Fruit fly (Drosophila melanogaster) whole organism, embryonic: ENCODE data around the gene Cyt-c1L.

Source experiments
- Atf6 ChIP-seq: fragments of 200-800 bp; sonication (Bioruptor generic); IDR thresholded peaks from 2 replicates; pipeline ENCODE4 v1.3.6; 2022; ENCODE audit warnings: missing biosample characterization, missing genetic modification characterization
- B-H1 ChIP-seq: fragments of 200-800 bp; sonication (Bioruptor generic); IDR thresholded peaks from 3 replicates; pipeline ENCODE4 v1.3.6; 2022; ENCODE audit warnings: missing biosample characterization, missing genetic modification characterization
- Bdp1 ChIP-seq: fragments of 200-800 bp; sonication (Bioruptor generic); optimal IDR thresholded peaks from 3 replicates; lab custom pipeline; 2016; ENCODE audit warnings: missing biosample characterization, missing genetic modification characterization
- CG10959 ChIP-seq: fragments of 200-800 bp; sonication (Bioruptor generic); IDR thresholded peaks from 2 replicates; pipeline ENCODE4 v1.3.6; 2022; ENCODE audit warnings: missing biosample characterization, missing genetic modification characterization
- CG11560 ChIP-seq: fragments of 200-800 bp; sonication (Bioruptor generic); IDR thresholded peaks from 3 replicates; pipeline ENCODE4 v1.3.6; 2022; ENCODE audit warnings: missing biosample characterization, missing genetic modification characterization
- CG11696 ChIP-seq: fragments of 200-800 bp; sonication (Bioruptor generic); IDR thresholded peaks from 2 replicates; pipeline ENCODE4 v1.3.6; 2022; ENCODE audit warnings: missing biosample characterization, missing genetic modification characterization
- CG1233 ChIP-seq: fragments of 200-800 bp; sonication (Bioruptor generic); optimal IDR thresholded peaks from 4 replicates; lab custom pipeline; 2018; ENCODE audit warnings: missing biosample characterization, mild to moderate bottlenecking, missing genetic modification characterization
- CG13123 ChIP-seq: fragments of 200-800 bp; sonication (Bioruptor generic); optimal IDR thresholded peaks from 2 replicates; lab custom pipeline; 2016; ENCODE audit warnings: missing biosample characterization, missing genetic modification characterization
- CG17568 ChIP-seq: fragments of 200-800 bp; sonication (Bioruptor generic); optimal IDR thresholded peaks from 2 replicates; lab custom pipeline; 2018; ENCODE audit warnings: missing biosample characterization, mild to moderate bottlenecking, missing genetic modification characterization, moderate library complexity
- CG18619 ChIP-seq: fragments of 200-800 bp; sonication (Bioruptor generic); optimal IDR thresholded peaks from 3 replicates; lab custom pipeline; 2017; ENCODE audit warnings: missing biosample characterization, mild to moderate bottlenecking, missing genetic modification characterization
- CG2120 ChIP-seq: fragments of 200-800 bp; sonication (Bioruptor generic); optimal IDR thresholded peaks from 3 replicates; lab custom pipeline; 2016; ENCODE audit warnings: missing biosample characterization, missing genetic modification characterization
- CG2875 ChIP-seq: fragments of 200-800 bp; sonication (Bioruptor generic); optimal IDR thresholded peaks from 2 replicates; lab custom pipeline; 2017; ENCODE audit warnings: missing biosample characterization, mild to moderate bottlenecking, missing genetic modification characterization, missing genetic modification reagents
- CG30020 ChIP-seq: fragments of 200-800 bp; optimal IDR thresholded peaks from 2 replicates; lab custom pipeline; 2019; ENCODE audit warnings: missing biosample characterization, mild to moderate bottlenecking, missing genetic modification characterization, moderate library complexity
- CG34224 ChIP-seq: fragments of 200-800 bp; sonication (Bioruptor generic); IDR thresholded peaks from 3 replicates; pipeline ENCODE4 v1.3.6; 2022; ENCODE audit warnings: missing biosample characterization, missing genetic modification characterization; ENCODE audit not compliant: partially characterized antibody
- CG3847 ChIP-seq: fragments of 200-800 bp; sonication (Bioruptor generic); IDR thresholded peaks from 2 replicates; pipeline ENCODE4 v1.3.6; 2022; ENCODE audit warnings: missing biosample characterization, missing genetic modification characterization
- CG4707 ChIP-seq: fragments of 200-800 bp; sonication (Bioruptor generic); optimal IDR thresholded peaks from 2 replicates; lab custom pipeline; 2018; ENCODE audit warnings: missing biosample characterization, mild to moderate bottlenecking, missing genetic modification characterization, moderate library complexity
- CG4730 ChIP-seq: fragments of 200-800 bp; sonication (Bioruptor generic); IDR thresholded peaks from 2 replicates; pipeline ENCODE4 v1.3.6; 2022; ENCODE audit warnings: missing biosample characterization, missing genetic modification characterization
- CG5180 ChIP-seq: fragments of 200-800 bp; sonication (Bioruptor generic); optimal IDR thresholded peaks from 3 replicates; lab custom pipeline; 2017; ENCODE audit warnings: missing biosample characterization, missing genetic modification characterization, mild to moderate bottlenecking, moderate library complexity, missing genetic modification reagents
- CG7271 ChIP-seq: fragments of 200-800 bp; sonication (Bioruptor generic); optimal IDR thresholded peaks from 2 replicates; lab custom pipeline; 2018; ENCODE audit warnings: missing biosample characterization, mild to moderate bottlenecking, missing genetic modification characterization, moderate library complexity
- CG8290 ChIP-seq, 3 experiments: fragments of 200-800 bp; sonication (Bioruptor generic); optimal IDR thresholded peaks; 2 replicates each; lab custom pipeline; 2016 to 2019; ENCODE audit warnings: missing biosample characterization in 3 of 3, missing genetic modification characterization in 3 of 3, mild to moderate bottlenecking in 2 of 3, moderate library complexity in 1 of 3
- CG8359 ChIP-seq: fragments of 200-800 bp; sonication (Bioruptor generic); optimal IDR thresholded peaks from 2 replicates; lab custom pipeline; 2017; ENCODE audit warnings: missing biosample characterization, mild to moderate bottlenecking, missing genetic modification characterization, borderline replicate concordance
- D19A ChIP-seq: fragments of 200-800 bp; optimal IDR thresholded peaks from 3 replicates; lab custom pipeline; 2019; ENCODE audit warnings: missing biosample characterization, mild to moderate bottlenecking, missing genetic modification characterization, moderate library complexity
- Dek ChIP-seq: fragments of 200-800 bp; sonication (Bioruptor generic); optimal IDR thresholded peaks from 3 replicates; lab custom pipeline; 2019; ENCODE audit warnings: missing biosample characterization, mild to moderate bottlenecking, missing genetic modification characterization, moderate library complexity
- Dfd ChIP-seq, 2 experiments: fragments of >200 bp; optimal IDR thresholded peaks; 2 replicates each; lab custom pipeline; 2017; ENCODE audit warnings: missing biosample characterization in 2 of 2, missing genetic modification characterization in 2 of 2
- Dip3 ChIP-seq: fragments of 200-800 bp; sonication (Bioruptor generic); optimal IDR thresholded peaks from 3 replicates; lab custom pipeline; 2016; ENCODE audit warnings: missing biosample characterization, missing genetic modification characterization
- Ets65A ChIP-seq: fragments of 200-800 bp; sonication (Bioruptor generic); peaks from one replicate; lab custom pipeline; 2016; ENCODE audit warnings: missing biosample characterization, missing genetic modification characterization
- Hmx ChIP-seq: fragments of 200-800 bp; sonication (Bioruptor generic); optimal IDR thresholded peaks from 2 replicates; lab custom pipeline; 2016; ENCODE audit warnings: missing biosample characterization, missing genetic modification characterization
- Kr ChIP-seq: fragments of 200-800 bp; sonication (Bioruptor generic); optimal IDR thresholded peaks from 2 replicates; lab custom pipeline; 2017; ENCODE audit warnings: missing biosample characterization, mild to moderate bottlenecking, missing genetic modification characterization
- Lim3 ChIP-seq: fragments of 200-800 bp; sonication (Bioruptor generic); IDR thresholded peaks from 2 replicates; pipeline ENCODE4 v1.3.6; 2022; ENCODE audit warnings: missing biosample characterization, missing genetic modification characterization
- Mrtf ChIP-seq: fragments of 200-800 bp; sonication (Bioruptor generic); IDR thresholded peaks from 3 replicates; pipeline ENCODE4 v1.3.6; 2022; ENCODE audit warnings: missing biosample characterization, missing genetic modification characterization
- PHDP ChIP-seq: fragments of 200-800 bp; sonication (Bioruptor generic); optimal IDR thresholded peaks from 3 replicates; lab custom pipeline; 2018; ENCODE audit warnings: missing biosample characterization, mild to moderate bottlenecking, missing genetic modification characterization, moderate library complexity
- Ptx1 ChIP-seq: fragments of 200-800 bp; sonication (Bioruptor generic); IDR thresholded peaks from 2 replicates; pipeline ENCODE4 v1.3.6; 2022; ENCODE audit warnings: missing biosample characterization, missing genetic modification characterization
- Side ChIP-seq: fragments of 200-800 bp; sonication (Bioruptor generic); optimal IDR thresholded peaks from 2 replicates; lab custom pipeline; 2016; ENCODE audit warnings: missing biosample characterization, missing genetic modification characterization
- Tbp ChIP-seq: fragments of >200 bp; optimal IDR thresholded peaks from 2 replicates; lab custom pipeline; 2018; ENCODE audit warnings: missing biosample characterization, missing genetic modification characterization
- Vsx1 ChIP-seq: fragments of 200-800 bp; sonication (Bioruptor generic); optimal IDR thresholded peaks from 2 replicates; lab custom pipeline; 2017; ENCODE audit warnings: missing biosample characterization, mild to moderate bottlenecking, missing genetic modification characterization, missing genetic modification reagents
- ci ChIP-seq: fragments of 200-800 bp; sonication (Bioruptor generic); IDR thresholded peaks from 3 replicates; pipeline ENCODE4 v1.3.6; 2022; ENCODE audit warnings: missing biosample characterization, missing genetic modification characterization
- eve ChIP-seq, 2 experiments: fragments of >200 bp; optimal IDR thresholded peaks; 2 replicates each; lab custom pipeline; 2017; ENCODE audit warnings: missing biosample characterization in 2 of 2, missing genetic modification characterization in 2 of 2
- gt ChIP-seq: fragments of 200-800 bp; sonication (Bioruptor generic); IDR thresholded peaks from 2 replicates; pipeline ENCODE4 v1.3.6; 2022; ENCODE audit warnings: missing biosample characterization, missing genetic modification characterization
- jumu ChIP-seq: fragments of 200-800 bp; sonication (Bioruptor generic); optimal IDR thresholded peaks from 3 replicates; lab custom pipeline; 2016; ENCODE audit warnings: missing biosample characterization, missing genetic modification characterization
- kah ChIP-seq: fragments of 200-800 bp; sonication (Bioruptor generic); optimal IDR thresholded peaks from 2 replicates; lab custom pipeline; 2018; ENCODE audit warnings: missing biosample characterization, mild to moderate bottlenecking, missing genetic modification characterization
- prd ChIP-seq, 3 experiments: fragments of >200 bp in 2 of 3; fragments of 200-800 bp in 1 of 3; sonication (Bioruptor generic) in 1 of 3; optimal IDR thresholded peaks in 2 of 3; IDR thresholded peaks in 1 of 3; 2 replicates in 2 of 3; 3 replicates in 1 of 3; pipeline versions ENCODE4 v1.3.6 to Lab custom; 2017 to 2022; ENCODE audit warnings: missing biosample characterization in 1 of 3, missing genetic modification characterization in 1 of 3
- rib ChIP-seq: fragments of 200-800 bp; sonication (Bioruptor generic); IDR thresholded peaks from 2 replicates; pipeline ENCODE4 v1.3.6; 2022; ENCODE audit warnings: missing biosample characterization, missing genetic modification characterization
- ro ChIP-seq: fragments of 200-800 bp; sonication (Bioruptor generic); IDR thresholded peaks from 2 replicates; pipeline ENCODE4 v1.3.6; 2022; ENCODE audit warnings: missing biosample characterization, missing genetic modification characterization
- run ChIP-seq: fragments of 200-800 bp; sonication (Bioruptor generic); optimal IDR thresholded peaks from 3 replicates; lab custom pipeline; 2018; ENCODE audit warnings: missing biosample characterization, mild to moderate bottlenecking, missing genetic modification characterization
- sc ChIP-seq, 3 experiments: fragments of >200 bp in 2 of 3; fragments of 200-800 bp in 1 of 3; sonication (Bioruptor generic) in 1 of 3; optimal IDR thresholded peaks; 2 replicates in 2 of 3; 3 replicates in 1 of 3; lab custom pipeline; 2017; ENCODE audit warnings: mild to moderate bottlenecking in 1 of 3, missing biosample characterization in 1 of 3, missing genetic modification characterization in 1 of 3, missing genetic modification reagents in 1 of 3
- sr ChIP-seq: fragments of 200-800 bp; sonication (Bioruptor generic); IDR thresholded peaks from 3 replicates; pipeline ENCODE4 v1.3.6; 2022; ENCODE audit warnings: missing biosample characterization, missing genetic modification characterization
- tio ChIP-seq: fragments of 200-800 bp; sonication (Bioruptor generic); optimal IDR thresholded peaks from 2 replicates; lab custom pipeline; 2017; ENCODE audit warnings: missing biosample characterization, missing genetic modification characterization, inconsistent platforms
- ttk ChIP-seq: fragments of 200-800 bp; sonication (Bioruptor generic); IDR thresholded peaks from 2 replicates; pipeline ENCODE4 v2.1.2; 2022; ENCODE audit warnings: missing biosample characterization, missing genetic modification characterization
- zfh2 ChIP-seq: fragments of 200-800 bp; sonication (Bioruptor generic); optimal IDR thresholded peaks from 2 replicates; lab custom pipeline; 2016; ENCODE audit warnings: missing biosample characterization, missing genetic modification characterization

Gene Cyt-c1L

DNA sequence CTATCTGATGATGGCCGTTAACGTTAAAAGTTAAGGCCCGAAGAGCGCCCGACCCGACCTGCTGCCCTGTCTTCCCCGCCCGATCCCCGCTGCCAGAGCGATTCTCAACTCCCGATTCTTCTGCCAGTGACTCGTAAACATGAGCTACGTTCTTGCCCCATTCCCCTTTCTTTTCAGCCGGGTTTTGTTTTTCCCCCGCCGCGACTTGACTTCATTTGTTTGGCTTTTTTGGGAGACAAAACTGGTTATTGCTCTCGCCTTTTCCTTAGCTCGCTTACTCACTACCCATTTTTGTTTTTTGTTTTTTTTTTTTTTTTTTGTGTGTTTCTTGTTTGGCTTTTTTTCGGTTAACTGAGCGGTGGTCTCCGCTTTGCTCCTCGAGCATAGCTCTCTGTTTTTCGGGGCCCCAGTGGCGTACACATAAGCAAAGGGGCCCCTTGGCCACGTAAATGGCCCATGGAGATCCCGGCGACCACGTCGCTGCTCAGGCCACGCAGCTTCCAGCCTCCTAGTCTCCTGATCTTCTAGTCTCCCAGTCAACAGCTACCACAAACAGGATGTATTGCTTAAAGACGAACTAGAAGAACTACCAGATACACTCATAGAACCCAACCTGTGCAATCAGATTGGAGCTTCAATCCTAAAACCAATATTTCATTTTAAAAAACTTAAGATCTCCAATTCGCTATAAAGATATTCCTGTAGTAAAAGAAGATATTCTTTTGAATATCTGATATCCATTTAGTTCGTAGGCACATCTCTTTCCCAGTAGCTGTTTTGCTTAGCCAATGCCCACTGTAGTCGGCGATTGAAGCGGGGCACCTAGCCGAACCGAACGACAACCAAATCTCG, 6.8 kb upstream of the Cyt-c1L start (continued):
- TF ChIP-seq gt: no peak
- no peak for TF ChIP-seq B-H1 (GFP tag; lab: Robert Waterston, UW)
- TF ChIP-seq sr (GFP tag; lab: Robert Waterston, UW): no peak
- TF ChIP-seq sc (optimal IDR thresholded peaks at IDR 0.05; lab: Kevin White, UChicago): no peak
- no peak for TF ChIP-seq sc (GFP tag; optimal IDR thresholded peaks at IDR 0.05; lab: Kevin White, UChicago)
- TF ChIP-seq Side: no peak
- TF ChIP-seq kah (GFP tag; lab: Kevin White, UChicago): no peak
- TF ChIP-seq zfh2 (GFP tag; lab: Kevin White, UChicago): peak; percentile 11
- no peak for TF ChIP-seq CG11560 (tag; lab: Robert Waterston, UW)
- TF ChIP-seq Ptx1 (GFP tag; lab: Robert Waterston, UW): no peak
- TF ChIP-seq PHDP (tag; lab: Kevin White, UChicago): peak; percentile 12
- no peak for TF ChIP-seq ro
- TF ChIP-seq Dfd (GFP tag; optimal IDR thresholded peaks at IDR 0.05; lab: Kevin White, UChicago): no peak
- TF ChIP-seq jumu (GFP tag; lab: Kevin White, UChicago): no peak
- no peak for TF ChIP-seq Lim3 (GFP tag; lab: Robert Waterston, UW)
- TF ChIP-seq Hmx (GFP tag; lab: Kevin White, UChicago): no peak
- no peak for TF ChIP-seq CG1233
- TF ChIP-seq prd (optimal IDR thresholded peaks at IDR 0.05; lab: Kevin White, UChicago): no peak
- no peak for TF ChIP-seq prd (GFP tag; IDR thresholded peaks at IDR 0.05; lab: Robert Waterston, UW)
- TF ChIP-seq CG18619 (GFP tag; lab: Kevin White, UChicago): no peak
- no peak for TF ChIP-seq CG4707 (GFP tag; lab: Kevin White, UChicago)
- no peak for TF ChIP-seq run
- no peak for TF ChIP-seq CG2875
- no peak for TF ChIP-seq CG5180 (GFP tag; lab: Kevin White, UChicago)
- TF ChIP-seq CG34224: no peak
- TF ChIP-seq Atf6 (GFP tag; lab: Robert Waterston, UW): no peak
- no peak for TF ChIP-seq Tbp
- TF ChIP-seq eve (GFP tag; optimal IDR thresholded peaks at IDR 0.05; lab: Kevin White, UChicago): no peak
- TF ChIP-seq ttk: no peak
- TF ChIP-seq CG3847 (GFP tag; lab: Robert Waterston, UW): no peak
- peak; percentile 2 for TF ChIP-seq D19A (tag; lab: Kevin White, UChicago)
- no peak for TF ChIP-seq Mrtf (GFP tag; lab: Robert Waterston, UW)
- TF ChIP-seq Kr (GFP tag; lab: Kevin White, UChicago): no peak
- TF ChIP-seq Dip3 (GFP tag; lab: Kevin White, UChicago): no peak
- no peak for TF ChIP-seq Vsx1
- TF ChIP-seq ci (GFP tag; lab: Robert Waterston, UW): no peak
- no peak for TF ChIP-seq tio (GFP tag; lab: Kevin White, UChicago)
- TF ChIP-seq CG10959: no peak
- no peak for TF ChIP-seq Dek (tag; lab: Kevin White, UChicago)
- TF ChIP-seq Bdp1 (GFP tag; lab: Kevin White, UChicago): no peak
- TF ChIP-seq CG7271 (tag; lab: Kevin White, UChicago): no peak
- TF ChIP-seq CG13123 (GFP tag; lab: Kevin White, UChicago): no peak
- TF ChIP-seq CG8290 (GFP tag; optimal IDR thresholded peaks at IDR 0.05; lab: Kevin White, UChicago): no peak
- no peak for TF ChIP-seq CG8290 (tag; optimal IDR thresholded peaks at IDR 0.05; lab: Kevin White, UChicago)
- peak; percentile 9 for TF ChIP-seq Ets65A (GFP tag; lab: Kevin White, UChicago)
- no peak for TF ChIP-seq CG2120
- no peak for TF ChIP-seq rib
- no peak for TF ChIP-seq CG4730 (GFP tag; lab: Robert Waterston, UW)
- TF ChIP-seq CG30020: no peak
- TF ChIP-seq CG11696 (GFP tag; lab: Robert Waterston, UW): no peak
- no peak for TF ChIP-seq CG17568 (GFP tag; lab: Kevin White, UChicago)
- no peak for TF ChIP-seq CG8359 (GFP tag; lab: Kevin White, UChicago)
